Worm (Caenorhabditis elegans): Measurements from ENCODE around the gene fip-1.

fip-1 gene

ce11 chrIII:8652922-8653321 is 13.4 kb downstream of the fip-1 start (continued):
- TF ChIP-seq nhr-25 (tag; optimal IDR thresholded peaks at IDR 0.05; ENCODE audit: borderline replicate concordance, insufficient read depth) (no peak), madf-9 (GFP tag; conservative IDR thresholded peaks at IDR 0.05) (peak; percentile 35; the same call in 1 of the 2 replicates), Y105C5A.15 (GFP tag; IDR thresholded peaks at IDR 0.05) (no peak), nhr-6 (tag; optimal IDR thresholded peaks at IDR 0.05) (no peak), attf-4 (tag; optimal IDR thresholded peaks at IDR 0.05) (no peak), daf-16 (GFP tag; optimal IDR thresholded peaks at IDR 0.05) (peak in 1 of 2 experiments; percentile 37), daf-16 (tag; optimal IDR thresholded peaks at IDR 0.05) (peak; percentile 26), ceh-62 (tag; optimal IDR thresholded peaks at IDR 0.05) (no peak), dmd-6 (GFP tag; IDR thresholded peaks at IDR 0.05) (no peak; the same call in 1 of the 2 replicates), R02D3.7 (tag; optimal IDR thresholded peaks at IDR 0.05) (no peak), pqm-1 (tag; optimal IDR thresholded peaks at IDR 0.05) (no peak), lin-15B (tag; optimal IDR thresholded peaks at IDR 0.05) (no peak), snpc-4 (tag; optimal IDR thresholded peaks at IDR 0.05) (no peak), daf-8 (GFP tag; IDR thresholded peaks at IDR 0.05) (no peak), mxl-2 (GFP tag; conservative IDR thresholded peaks at IDR 0.05) (0 out of 2 replicates have a peak, but pooled peaks have one; percentile 10), nhr-76 (tag; optimal IDR thresholded peaks at IDR 0.05) (no peak), nhr-237 (tag; optimal IDR thresholded peaks at IDR 0.05) (no peak), cey-2 (tag; optimal IDR thresholded peaks at IDR 0.05; ENCODE audit: borderline replicate concordance, insufficient read depth) (no peak), duxl-1 (tag; optimal IDR thresholded peaks at IDR 0.05; ENCODE audit: poor library complexity) (peak; percentile 31), ceh-20 (GFP tag; IDR thresholded peaks at IDR 0.05) (no peak), F26F4.8 (GFP tag; conservative IDR thresholded peaks at IDR 0.05) (peak; percentile 63; the same call in 1 of the 2 replicates), unc-130 (GFP tag; optimal IDR thresholded peaks at IDR 0.05) (no peak), dve-1 (tag; optimal IDR thresholded peaks at IDR 0.05; ENCODE audit: insufficient read depth) (peak; percentile 20), lim-7 (GFP tag; IDR thresholded peaks at IDR 0.05) (peak; percentile 71), ztf-7 (tag; optimal IDR thresholded peaks at IDR 0.05) (no peak), F49E8.2 (tag; optimal IDR thresholded peaks at IDR 0.05; ENCODE audit: borderline replicate concordance) (no peak), mxl-3 (GFP tag; optimal IDR thresholded peaks at IDR 0.05) (peak; percentile 51), D1046.2 (GFP tag; IDR thresholded peaks at IDR 0.05) (no peak), nhr-77 (tag; optimal IDR thresholded peaks at IDR 0.05) (no peak), ztf-11 (tag; optimal IDR thresholded peaks at IDR 0.05) (no peak), unc-62 (GFP tag; optimal IDR thresholded peaks at IDR 0.05 in 1 of 2) (peak in 1 of 2 experiments; percentile 92), unc-62 (tag; optimal IDR thresholded peaks at IDR 0.05) (no peak), nhr-11 (tag; optimal IDR thresholded peaks at IDR 0.05) (no peak), ceh-44 (GFP tag; IDR thresholded peaks at IDR 0.05) (0 out of 2 replicates have a peak, but pooled peaks have one; percentile 58), lin-29 (GFP tag; IDR thresholded peaks at IDR 0.05) (no peak), nhr-28 (tag; optimal IDR thresholded peaks at IDR 0.05) (no peak)

- TF ChIP-seq dmd-6 (GFP tag; IDR thresholded peaks at IDR 0.05) (no peak), php-3 (GFP tag; IDR thresholded peaks at IDR 0.05) (0 out of 2 replicates have a peak, but pooled peaks have one; percentile 8), skn-1 (tag; optimal IDR thresholded peaks at IDR 0.05) (no peak), pqm-1 (tag; optimal IDR thresholded peaks at IDR 0.05) (no peak), snpc-4 (tag; optimal IDR thresholded peaks at IDR 0.05) (no peak), jun-1 (tag; optimal IDR thresholded peaks at IDR 0.05) (no peak), nhr-77 (tag; optimal IDR thresholded peaks at IDR 0.05) (no peak), nhr-237 (tag; optimal IDR thresholded peaks at IDR 0.05) (no peak), daf-12 (tag; optimal IDR thresholded peaks at IDR 0.05) (no peak), nhr-76 (tag; optimal IDR thresholded peaks at IDR 0.05) (no peak), nhr-102 (tag; optimal IDR thresholded peaks at IDR 0.05) (no peak), cey-2 (tag; optimal IDR thresholded peaks at IDR 0.05; ENCODE audit: borderline replicate concordance, insufficient read depth) (no peak), sdz-12 (GFP tag; optimal IDR thresholded peaks at IDR 0.05) (no peak), set-16 (GFP tag; IDR thresholded peaks at IDR 0.05) (no peak), duxl-1 (tag; optimal IDR thresholded peaks at IDR 0.05; ENCODE audit: poor library complexity) (no peak), lin-15B (tag; optimal IDR thresholded peaks at IDR 0.05) (no peak), F10B5.3 (tag; optimal IDR thresholded peaks at IDR 0.05) (no peak), hmg-1.1 (GFP tag; IDR thresholded peaks at IDR 0.05) (no peak), mdt-29 (GFP tag; IDR thresholded peaks at IDR 0.05) (peak; percentile 21; the same call in 1 of the 2 replicates), lin-1 (GFP tag; IDR thresholded peaks at IDR 0.05) (no peak), lin-29 (GFP tag; IDR thresholded peaks at IDR 0.05) (no peak), fos-1 (tag; optimal IDR thresholded peaks at IDR 0.05) (no peak), attf-4 (tag; optimal IDR thresholded peaks at IDR 0.05) (no peak), unc-130 (GFP tag; optimal IDR thresholded peaks at IDR 0.05) (no peak), tag-97 (GFP tag; IDR thresholded peaks at IDR 0.05) (no peak), tra-1 (GFP tag; IDR thresholded peaks at IDR 0.05) (0 out of 2 replicates have a peak, but pooled peaks have one; percentile 31), daf-8 (GFP tag; IDR thresholded peaks at IDR 0.05) (no peak), nhr-6 (tag; optimal IDR thresholded peaks at IDR 0.05) (no peak)
Measured at ce11 chrIII:8653457-8653856, 13.9 kb downstream of the fip-1 start.
